Worm (Caenorhabditis elegans): ENCODE data around the gene srab-26.

DNA sequence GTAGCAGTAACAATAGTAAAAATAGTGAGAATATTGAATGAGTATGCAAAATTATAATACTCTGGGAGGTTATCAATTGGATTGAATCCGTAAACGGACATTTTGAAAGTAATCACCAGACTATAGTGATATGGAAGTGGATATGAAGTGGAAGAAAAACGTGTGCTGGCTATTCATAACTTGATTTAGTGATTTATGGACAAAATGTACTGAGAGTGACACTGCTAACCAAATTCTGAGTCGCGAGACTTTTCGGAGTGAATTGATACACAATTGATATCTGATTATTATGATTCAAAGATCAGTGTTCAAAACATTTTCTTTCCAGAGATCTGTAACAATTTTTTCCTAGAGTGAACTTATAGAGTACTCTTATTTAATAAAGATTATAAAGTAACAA lies 43.4 kb downstream of the srab-26 start, which contains the start of gene sru-38:
- TF ChIP-seq hlh-13 (GFP tag; optimal IDR thresholded peaks at IDR 0.05) (no peak), pat-9 (tag; optimal IDR thresholded peaks at IDR 0.05) (no peak), tbx-2 (tag; optimal IDR thresholded peaks at IDR 0.05) (no peak), sox-4 (tag; optimal IDR thresholded peaks at IDR 0.05) (no peak), nfya-1 (tag; optimal IDR thresholded peaks at IDR 0.05) (no peak), ceh-2 (tag; optimal IDR thresholded peaks at IDR 0.05) (no peak), ceh-30 (tag; optimal IDR thresholded peaks at IDR 0.05) (no peak)

Measured in whole organism, late embryonic.